Worm (Caenorhabditis elegans) whole organism, midembryonic: ENCODE results near the gene nud-1.

Experiments used
- klf-2 ChIP-seq: fragments of 200-800 bp; sonication (Bioruptor generic); conservative IDR thresholded peaks from 2 replicates; pipeline ENCODE4 v1.3.6; 2022; ENCODE audit warnings: missing genetic modification reagents, missing genetic modification characterization, missing compliant biosample characterization
- ref-1 ChIP-seq: fragments of 200-800 bp; sonication (Bioruptor generic); conservative IDR thresholded peaks from 2 replicates; pipeline ENCODE4 v1.3.6; 2022; ENCODE audit warnings: missing genetic modification reagents, missing genetic modification characterization, missing compliant biosample characterization
- tab-1 ChIP-seq: fragments of 200-800 bp; sonication (Bioruptor generic); IDR thresholded peaks from 2 replicates; pipeline ENCODE4 v1.3.6; 2022; ENCODE audit warnings: missing genetic modification characterization, missing compliant biosample characterization

ce11 chrIII:13296289-13296874, 44.9 kb upstream of the nud-1 start, which contains the start of gene npp-18:
- TF ChIP-seq ref-1 (GFP tag; lab: Robert Waterston, UW) (peak; percentile 64), klf-2 (GFP tag; lab: Robert Waterston, UW) (peak; percentile 84), tab-1 (GFP tag; lab: Robert Waterston, UW) (peak; percentile 87)
